Fruit fly (Drosophila melanogaster) ovary, adult (tissue): ENCODE data around the gene Atg14.

Source experiments
- CG17801 ChIP-seq: fragments of 200-800 bp; optimal IDR thresholded peaks from 2 replicates; lab custom pipeline; 2019; ENCODE audit warnings: missing biosample characterization, mild to moderate bottlenecking, missing genetic modification characterization, moderate library complexity; ENCODE audit not compliant: partially characterized antibody

Gene Atg14

DNA sequence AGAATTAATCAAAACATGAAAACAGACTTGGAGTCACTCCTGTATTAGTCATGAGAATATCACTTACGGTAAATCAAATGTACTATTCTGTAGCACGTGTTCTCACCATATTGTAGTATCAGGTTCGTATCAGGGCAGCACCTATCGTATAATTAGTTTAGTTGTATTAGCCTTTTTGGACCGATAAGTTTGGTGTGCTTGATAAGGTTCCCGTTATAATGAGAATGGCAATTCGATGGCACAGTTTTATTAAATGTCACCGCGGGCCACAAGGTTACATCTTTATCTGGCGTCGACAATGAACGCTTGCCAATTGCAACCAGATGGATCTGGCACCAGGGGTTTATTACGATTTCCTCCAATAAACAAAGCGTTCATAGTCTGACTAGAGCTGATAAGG, 42.5 kb downstream of the Atg14 start:
- TF ChIP-seq CG17801 (GFP tag; lab: Kevin White, UChicago), result no peak

DNA sequence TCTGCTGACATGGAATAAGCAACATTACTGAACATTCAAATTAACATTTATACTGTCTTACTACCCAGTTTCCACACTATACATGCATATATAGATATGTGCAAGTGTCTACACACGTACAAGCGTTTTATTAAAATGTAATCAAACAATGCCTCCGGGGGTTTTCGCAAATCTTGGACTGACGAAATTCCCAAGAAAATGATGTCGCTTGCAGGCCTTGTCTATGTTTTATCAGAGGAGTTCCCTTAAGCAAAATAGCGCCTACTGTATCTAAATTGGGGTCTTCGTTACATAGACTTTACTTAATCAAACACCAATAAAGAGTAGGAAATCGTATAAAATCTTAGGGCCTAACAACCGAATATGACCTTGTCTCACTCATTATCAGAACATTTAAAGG, 43.4 kb downstream of the Atg14 start:
- no peak for TF ChIP-seq CG17801 (GFP tag; lab: Kevin White, UChicago)

DNA sequence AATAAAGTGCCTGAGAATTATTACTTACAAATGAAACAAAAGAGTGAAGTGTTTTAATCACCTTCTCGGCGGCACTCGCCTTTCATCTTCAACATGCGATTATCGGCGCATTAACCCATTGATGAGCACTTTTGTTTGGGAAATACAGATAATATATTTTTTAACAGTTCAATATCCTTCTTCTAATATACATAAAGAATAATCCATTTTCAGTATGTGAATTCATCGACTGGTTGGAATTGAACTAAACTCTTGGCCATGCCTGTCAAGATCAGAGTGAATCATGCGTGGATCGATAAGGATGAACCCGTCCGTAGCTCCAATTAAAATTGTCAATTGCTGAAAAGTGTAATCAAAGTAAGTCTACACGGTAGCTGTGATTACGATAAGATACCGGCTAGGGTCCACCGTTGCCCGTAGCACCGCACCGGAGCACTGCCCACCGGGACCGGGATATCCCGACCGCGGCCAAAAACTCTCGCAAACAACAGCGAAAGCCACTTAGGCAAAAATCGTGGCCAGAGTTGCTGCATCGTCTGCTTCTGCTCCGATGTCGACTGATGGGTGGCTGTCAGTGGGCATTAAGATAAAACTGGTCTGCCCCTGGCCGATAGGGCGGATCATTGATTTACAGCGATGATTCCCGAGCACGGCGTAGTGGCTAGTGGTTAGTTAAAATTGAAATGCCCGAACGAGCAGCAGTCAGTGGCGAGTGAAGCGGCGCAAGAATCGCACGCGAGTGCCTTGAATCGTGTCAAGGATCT, 48.9 kb downstream of the Atg14 start, which contains the start of gene CG11898:
TSS of gene CG11898 (plus strand) at position 714 of the 764 bp plus-strand sequence.
- no peak for TF ChIP-seq CG17801 (GFP tag; lab: Kevin White, UChicago)
